Fruit fly (Drosophila melanogaster) whole organism, embryonic: ENCODE results near the gene mei-218.
A peak's percentile ranks its signal among the peaks of the same experiment; 100 is the strongest.

ENCODE experiments used
- Atf6 ChIP-seq: fragments of 200-800 bp; sonication (Bioruptor generic); IDR thresholded peaks from 2 replicates; pipeline ENCODE4 v1.3.6; 2022; ENCODE audit warnings: missing biosample characterization, missing genetic modification characterization
- BtbVII ChIP-seq: fragments of 200-800 bp; sonication (Bioruptor generic); optimal IDR thresholded peaks from 3 replicates; lab custom pipeline; 2017; ENCODE audit warnings: missing biosample characterization, mild to moderate bottlenecking, missing genetic modification characterization
- CG11247 ChIP-seq: fragments of 200-800 bp; sonication (Bioruptor generic); IDR thresholded peaks from 2 replicates; pipeline ENCODE4 v1.3.6; 2022; ENCODE audit warnings: missing biosample characterization, missing genetic modification characterization
- CG11504 ChIP-seq: fragments of 200-800 bp; sonication (Bioruptor generic); optimal IDR thresholded peaks from 3 replicates; lab custom pipeline; 2019; ENCODE audit warnings: missing biosample characterization, mild to moderate bottlenecking, missing genetic modification characterization, moderate library complexity
- CG12236 ChIP-seq: fragments of 200-800 bp; sonication (Bioruptor generic); optimal IDR thresholded peaks from 2 replicates; lab custom pipeline; 2016; ENCODE audit warnings: missing biosample characterization, missing genetic modification characterization
- CG13424 ChIP-seq: fragments of 200-800 bp; sonication (Bioruptor generic); optimal IDR thresholded peaks from 2 replicates; lab custom pipeline; 2019; ENCODE audit warnings: missing biosample characterization, mild to moderate bottlenecking, missing genetic modification characterization, moderate library complexity
- CG13775 ChIP-seq: fragments of 200-800 bp; sonication (Bioruptor generic); optimal IDR thresholded peaks from 3 replicates; lab custom pipeline; 2017; ENCODE audit warnings: missing biosample characterization, mild to moderate bottlenecking, missing genetic modification characterization
- CG14014 ChIP-seq: fragments of 200-800 bp; sonication (Bioruptor generic); IDR thresholded peaks from 2 replicates; pipeline ENCODE4 v1.3.6; 2022; ENCODE audit warnings: missing biosample characterization, missing genetic modification characterization
- CG1529 ChIP-seq: fragments of 200-800 bp; sonication (Bioruptor generic); optimal IDR thresholded peaks from 3 replicates; lab custom pipeline; 2018; ENCODE audit warnings: missing biosample characterization, missing genetic modification characterization
- CG18262 ChIP-seq: fragments of 200-800 bp; optimal IDR thresholded peaks from 3 replicates; lab custom pipeline; 2019; ENCODE audit warnings: missing biosample characterization, mild to moderate bottlenecking, missing genetic modification characterization, moderate library complexity
- CG2202 ChIP-seq: fragments of 200-800 bp; sonication (Bioruptor generic); optimal IDR thresholded peaks from 2 replicates; lab custom pipeline; 2018; ENCODE audit warnings: missing biosample characterization, mild to moderate bottlenecking, missing genetic modification characterization
- CG2889 ChIP-seq: fragments of 200-800 bp; sonication (Bioruptor generic); IDR thresholded peaks from 3 replicates; pipeline ENCODE4 v1.3.6; 2022; ENCODE audit warnings: missing biosample characterization, missing genetic modification characterization
- CG33213 ChIP-seq: fragments of 200-800 bp; sonication (Bioruptor generic); optimal IDR thresholded peaks from 3 replicates; lab custom pipeline; 2016; ENCODE audit warnings: missing biosample characterization, missing genetic modification characterization
- CG33557 ChIP-seq: fragments of 200-800 bp; sonication (Bioruptor generic); optimal IDR thresholded peaks from 2 replicates; lab custom pipeline; 2019; ENCODE audit warnings: missing biosample characterization, mild to moderate bottlenecking, missing genetic modification characterization, moderate library complexity
- CG34422 ChIP-seq: fragments of 200-800 bp; sonication (Bioruptor generic); IDR thresholded peaks from 3 replicates; pipeline ENCODE4 v1.3.6; 2022; ENCODE audit warnings: missing biosample characterization, missing genetic modification characterization
- CG3838 ChIP-seq: fragments of 200-800 bp; sonication (Bioruptor generic); optimal IDR thresholded peaks from 3 replicates; lab custom pipeline; 2016; ENCODE audit warnings: missing biosample characterization, missing genetic modification characterization
- CG4730 ChIP-seq: fragments of 200-800 bp; sonication (Bioruptor generic); IDR thresholded peaks from 2 replicates; pipeline ENCODE4 v1.3.6; 2022; ENCODE audit warnings: missing biosample characterization, missing genetic modification characterization
- CG5245 ChIP-seq: fragments of 200-800 bp; sonication (Bioruptor generic); optimal IDR thresholded peaks from 3 replicates; lab custom pipeline; 2016; ENCODE audit warnings: missing biosample characterization, missing genetic modification characterization
- CG6683 ChIP-seq: fragments of 200-800 bp; sonication (Bioruptor generic); optimal IDR thresholded peaks from 2 replicates; lab custom pipeline; 2017; ENCODE audit warnings: missing biosample characterization, mild to moderate bottlenecking, missing genetic modification characterization, missing genetic modification reagents
- CG7372 ChIP-seq: fragments of 200-800 bp; sonication (Bioruptor generic); IDR thresholded peaks from 2 replicates; pipeline ENCODE4 v1.3.6; 2022; ENCODE audit warnings: missing biosample characterization, missing genetic modification characterization
- CG7786 ChIP-seq: fragments of 200-800 bp; sonication (Bioruptor generic); optimal IDR thresholded peaks from 2 replicates; lab custom pipeline; 2016; ENCODE audit warnings: missing biosample characterization, missing genetic modification characterization
- D19A ChIP-seq: fragments of 200-800 bp; optimal IDR thresholded peaks from 3 replicates; lab custom pipeline; 2019; ENCODE audit warnings: missing biosample characterization, mild to moderate bottlenecking, missing genetic modification characterization, moderate library complexity
- Deaf1 ChIP-seq: fragments of 200-800 bp; optimal IDR thresholded peaks from 3 replicates; lab custom pipeline; 2019; ENCODE audit warnings: missing biosample characterization, mild to moderate bottlenecking, missing genetic modification characterization, moderate library complexity
- E2f1 ChIP-seq: fragments of 200-800 bp; sonication (Bioruptor generic); IDR thresholded peaks from 2 replicates; pipeline ENCODE4 v1.3.6; 2022; ENCODE audit warnings: missing biosample characterization, missing genetic modification characterization
- E2f2 ChIP-seq: fragments of 200-800 bp; sonication (Bioruptor generic); IDR thresholded peaks from 2 replicates; pipeline ENCODE4 v1.3.6; 2022; ENCODE audit warnings: missing biosample characterization, missing genetic modification characterization
- Elba2 ChIP-seq: fragments of 200-800 bp; sonication (Bioruptor generic); optimal IDR thresholded peaks from 3 replicates; lab custom pipeline; 2016; ENCODE audit warnings: missing biosample characterization, missing genetic modification characterization
- GATAe ChIP-seq: fragments of 200-800 bp; sonication (Bioruptor generic); conservative IDR thresholded peaks from 2 replicates; pipeline ENCODE4 v1.3.6; 2022; ENCODE audit warnings: missing biosample characterization, missing genetic modification characterization
- Hmr ChIP-seq: fragments of 200-800 bp; sonication (Bioruptor generic); optimal IDR thresholded peaks from 3 replicates; lab custom pipeline; 2017; ENCODE audit warnings: mild to moderate bottlenecking, missing biosample characterization, missing genetic modification reagents, missing genetic modification characterization
- Hr51 ChIP-seq, 2 experiments: fragments of 200-800 bp; sonication (Bioruptor generic); optimal IDR thresholded peaks; 2 replicates in 1 of 2; 3 replicates in 1 of 2; lab custom pipeline; 2016 to 2018; ENCODE audit warnings: missing biosample characterization in 2 of 2, missing genetic modification characterization in 2 of 2, mild to moderate bottlenecking in 1 of 2, moderate library complexity in 1 of 2
- MBD-R2 ChIP-seq: fragments of 200-800 bp; sonication (Bioruptor generic); IDR thresholded peaks from 2 replicates; pipeline ENCODE4 v1.3.6; 2022; ENCODE audit warnings: missing biosample characterization, missing genetic modification characterization
- MESR4 ChIP-seq: fragments of 200-800 bp; sonication (Bioruptor generic); optimal IDR thresholded peaks from 2 replicates; lab custom pipeline; 2018; ENCODE audit warnings: missing biosample characterization, mild to moderate bottlenecking, missing genetic modification characterization, moderate library complexity
- Oaz ChIP-seq: fragments of 200-800 bp; sonication (Bioruptor generic); IDR thresholded peaks from 2 replicates; pipeline ENCODE4 v1.3.6; 2022; ENCODE audit warnings: missing biosample characterization, missing genetic modification characterization
- Optix ChIP-seq: fragments of 200-800 bp; sonication (Bioruptor generic); IDR thresholded peaks from 3 replicates; pipeline ENCODE4 v1.3.6; 2022; ENCODE audit warnings: missing biosample characterization, missing genetic modification characterization
- Taf1 ChIP-seq: fragments of 200-800 bp; sonication (Bioruptor generic); IDR thresholded peaks from 2 replicates; pipeline ENCODE4 v1.3.6; 2022; ENCODE audit warnings: missing biosample characterization, missing genetic modification characterization
- Xbp1 ChIP-seq: fragments of 200-800 bp; sonication (Bioruptor generic); optimal IDR thresholded peaks from 3 replicates; lab custom pipeline; 2016; ENCODE audit warnings: missing biosample characterization, mild to moderate bottlenecking, missing genetic modification characterization
- bigmax ChIP-seq: fragments of 200-800 bp; sonication (Bioruptor generic); optimal IDR thresholded peaks from 2 replicates; lab custom pipeline; 2018; ENCODE audit warnings: missing biosample characterization, mild to moderate bottlenecking, missing genetic modification characterization
- ci ChIP-seq: fragments of 200-800 bp; sonication (Bioruptor generic); IDR thresholded peaks from 3 replicates; pipeline ENCODE4 v1.3.6; 2022; ENCODE audit warnings: missing biosample characterization, missing genetic modification characterization
- danr ChIP-seq: fragments of 200-800 bp; sonication (Bioruptor generic); IDR thresholded peaks from 2 replicates; pipeline ENCODE4 v1.3.6; 2022; ENCODE audit warnings: missing biosample characterization, missing genetic modification characterization
- dysf ChIP-seq: fragments of 200-800 bp; sonication (Bioruptor generic); IDR thresholded peaks from 3 replicates; pipeline ENCODE4 v1.3.6; 2022; ENCODE audit warnings: missing biosample characterization, missing genetic modification characterization
- ems ChIP-seq: fragments of 200-800 bp; sonication (Bioruptor generic); optimal IDR thresholded peaks from 3 replicates; lab custom pipeline; 2016; ENCODE audit warnings: missing biosample characterization, missing genetic modification characterization
- eve ChIP-seq, 2 experiments: fragments of >200 bp; optimal IDR thresholded peaks; 2 replicates each; lab custom pipeline; 2017; ENCODE audit warnings: missing biosample characterization in 2 of 2, missing genetic modification characterization in 2 of 2
- grau ChIP-seq: fragments of 200-800 bp; optimal IDR thresholded peaks from 3 replicates; lab custom pipeline; 2019; ENCODE audit warnings: missing biosample characterization, mild to moderate bottlenecking, missing genetic modification characterization, moderate library complexity
- h ChIP-seq: fragments of >200 bp; optimal IDR thresholded peaks from 2 replicates; lab custom pipeline; 2017
- ind ChIP-seq: fragments of 200-800 bp; sonication (Bioruptor generic); optimal IDR thresholded peaks from 3 replicates; lab custom pipeline; 2016; ENCODE audit warnings: missing biosample characterization, missing genetic modification characterization
- insv ChIP-seq, 2 experiments: fragments of 200-800 bp; sonication (Bioruptor generic); optimal IDR thresholded peaks; 3 replicates each; lab custom pipeline; 2016 to 2018; ENCODE audit warnings: missing biosample characterization in 2 of 2, missing genetic modification characterization in 2 of 2
- lab ChIP-seq: fragments of 200-800 bp; sonication (Bioruptor generic); optimal IDR thresholded peaks from 3 replicates; lab custom pipeline; 2017; ENCODE audit warnings: missing biosample characterization, missing genetic modification characterization, mild to moderate bottlenecking, moderate library complexity, missing genetic modification reagents
- nmo ChIP-seq: fragments of 200-800 bp; sonication (Bioruptor generic); optimal IDR thresholded peaks from 2 replicates; lab custom pipeline; 2018; ENCODE audit warnings: missing biosample characterization, mild to moderate bottlenecking, missing genetic modification characterization, moderate library complexity
- otp ChIP-seq: fragments of 200-800 bp; sonication (Bioruptor generic); IDR thresholded peaks from 3 replicates; pipeline ENCODE4, ENCODE4 v1.3.6; 2022; ENCODE audit warnings: missing biosample characterization, missing genetic modification characterization
- scrt ChIP-seq: fragments of 200-800 bp; sonication (Bioruptor generic); optimal IDR thresholded peaks from 2 replicates; lab custom pipeline; 2018; ENCODE audit warnings: missing biosample characterization, mild to moderate bottlenecking, missing genetic modification characterization, moderate library complexity
- tio ChIP-seq: fragments of 200-800 bp; sonication (Bioruptor generic); optimal IDR thresholded peaks from 2 replicates; lab custom pipeline; 2017; ENCODE audit warnings: missing biosample characterization, missing genetic modification characterization, inconsistent platforms
- trem ChIP-seq: fragments of 200-800 bp; optimal IDR thresholded peaks from 3 replicates; lab custom pipeline; 2019; ENCODE audit warnings: missing biosample characterization, mild to moderate bottlenecking, missing genetic modification characterization, moderate library complexity

mei-218 gene

DNA sequence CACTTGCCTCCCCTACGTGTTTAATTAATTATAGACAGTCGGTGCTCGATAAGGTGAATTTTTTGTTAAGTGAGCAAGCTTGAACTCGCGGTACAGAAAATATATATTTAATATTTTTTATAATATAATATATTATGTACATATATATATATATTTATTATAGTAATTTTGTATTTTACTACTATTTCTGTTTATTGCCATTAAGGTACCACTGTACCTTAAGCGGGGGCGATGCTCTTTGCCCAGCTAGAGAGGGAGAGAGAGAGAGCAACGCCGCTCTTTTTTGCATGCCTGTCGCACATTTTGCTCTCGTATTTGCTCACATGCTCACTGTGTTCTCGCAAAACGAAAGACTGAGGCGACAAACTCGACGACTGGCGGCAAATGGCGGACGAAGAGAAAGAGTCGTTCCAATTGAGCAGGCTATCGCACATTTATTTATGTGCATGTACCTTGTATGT lies 27.7 kb upstream of the mei-218 start (continued):
- TF ChIP-seq E2f1 (GFP tag; lab: Robert Waterston, UW): 0 out of 2 replicates have a peak, but pooled peaks have one; percentile 32
- TF ChIP-seq Hmr: peak; percentile 57
- TF ChIP-seq ind (GFP tag; lab: Kevin White, UChicago): peak; percentile 23
- peak; percentile 23 for TF ChIP-seq CG18262 (tag; lab: Kevin White, UChicago)
- peak; percentile 14; the same call in 1 of the 2 replicates for TF ChIP-seq Taf1
- peak; percentile 30; the same call in 1 of the 2 replicates for TF ChIP-seq E2f2 (GFP tag; lab: Robert Waterston, UW)
- TF ChIP-seq CG2889 (GFP tag; lab: Robert Waterston, UW): no peak
- TF ChIP-seq CG1529 (GFP tag; lab: Kevin White, UChicago): no peak
- TF ChIP-seq Xbp1 (GFP tag; lab: Kevin White, UChicago): peak; percentile 21
- TF ChIP-seq h (lab: Kevin White, UChicago): no peak
- TF ChIP-seq CG13775 (GFP tag; lab: Kevin White, UChicago): peak; percentile 36
- peak; percentile 56 for TF ChIP-seq CG11504 (tag; lab: Kevin White, UChicago)
- TF ChIP-seq Atf6 (GFP tag; lab: Robert Waterston, UW): peak; percentile 40; the same call in 1 of the 2 replicates
- peak; percentile 24; the same call in 1 of the 2 replicates for TF ChIP-seq MBD-R2 (GFP tag; lab: Robert Waterston, UW)
- TF ChIP-seq MESR4 (GFP tag; lab: Kevin White, UChicago): no peak
- 0 out of 3 replicates have a peak, but pooled peaks have one; percentile 29 for TF ChIP-seq CG34422 (GFP tag; lab: Robert Waterston, UW)
- no peak for TF ChIP-seq CG6683 (GFP tag; lab: Kevin White, UChicago)
- no peak for TF ChIP-seq CG5245 (GFP tag; lab: Kevin White, UChicago)
- peak; percentile 25 for TF ChIP-seq nmo (GFP tag; lab: Kevin White, UChicago)
- TF ChIP-seq CG14014 (GFP tag; lab: Robert Waterston, UW): peak; percentile 63; the same call in 1 of the 2 replicates
- no peak for TF ChIP-seq ems (GFP tag; lab: Kevin White, UChicago)
- peak; percentile 13 for TF ChIP-seq Deaf1 (tag; lab: Kevin White, UChicago)
- TF ChIP-seq CG33213 (GFP tag; lab: Kevin White, UChicago): no peak
- TF ChIP-seq CG13424: peak; percentile 55
- no peak for TF ChIP-seq CG12236 (GFP tag; lab: Kevin White, UChicago)
- peak; percentile 69 for TF ChIP-seq CG7372 (GFP tag; lab: Robert Waterston, UW)
- TF ChIP-seq CG33557 (GFP tag; lab: Kevin White, UChicago): no peak
- TF ChIP-seq eve (GFP tag; optimal IDR thresholded peaks at IDR 0.05; lab: Kevin White, UChicago): no peak
- peak; percentile 33 for TF ChIP-seq D19A
- peak; percentile 77 for TF ChIP-seq Elba2 (GFP tag; lab: Kevin White, UChicago)
- TF ChIP-seq BtbVII: peak; percentile 29
- 0 out of 3 replicates have a peak, but pooled peaks have one; percentile 22 for TF ChIP-seq Optix (GFP tag; lab: Robert Waterston, UW)
- TF ChIP-seq grau (tag; lab: Kevin White, UChicago): peak; percentile 90
- TF ChIP-seq CG7786: no peak
- no peak for TF ChIP-seq bigmax
- no peak for TF ChIP-seq trem (tag; lab: Kevin White, UChicago)
- TF ChIP-seq insv (GFP tag; optimal IDR thresholded peaks at IDR 0.05; lab: Kevin White, UChicago): no peak
- TF ChIP-seq Hr51 (GFP tag; optimal IDR thresholded peaks at IDR 0.05; lab: Kevin White, UChicago): peak in 1 of 2 experiments; percentile 64
- TF ChIP-seq danr (GFP tag; lab: Robert Waterston, UW): no peak
- no peak for TF ChIP-seq Oaz (GFP tag; lab: Robert Waterston, UW)
- 0 out of 3 replicates have a peak, but pooled peaks have one; percentile 44 for TF ChIP-seq otp (GFP tag; lab: Robert Waterston, UW)
- 0 out of 3 replicates have a peak, but pooled peaks have one; percentile 24 for TF ChIP-seq ci (GFP tag; lab: Robert Waterston, UW)
- TF ChIP-seq tio (GFP tag; lab: Kevin White, UChicago): no peak
- no peak for TF ChIP-seq CG3838 (GFP tag; lab: Kevin White, UChicago)
- peak; percentile 68; the same call in 2 of the 3 replicates for TF ChIP-seq dysf (GFP tag; lab: Robert Waterston, UW)
- TF ChIP-seq GATAe (GFP tag; lab: Robert Waterston, UW): no peak
- peak; percentile 20 for TF ChIP-seq scrt (GFP tag; lab: Kevin White, UChicago)
- peak; percentile 63; the same call in 1 of the 2 replicates for TF ChIP-seq CG11247 (GFP tag; lab: Robert Waterston, UW)
- no peak for TF ChIP-seq CG2202 (tag; lab: Kevin White, UChicago)
- TF ChIP-seq CG4730 (GFP tag; lab: Robert Waterston, UW): 0 out of 2 replicates have a peak, but pooled peaks have one; percentile 24
- peak; percentile 76 for TF ChIP-seq lab (GFP tag; lab: Kevin White, UChicago)
